Worm (Caenorhabditis elegans): Measurements from ENCODE around the gene nse-4.

The nse-4 gene

ce11 chrIV:11480027-11480896, at the start of gene nse-4, which contains the start of gene mbf-1:
TSS of gene nse-4 (plus strand) at chrIV:11480846.
TSS of gene mbf-1 (minus strand) at chrIV:11480369.
- TF ChIP-seq nhr-237 (tag; optimal IDR thresholded peaks at IDR 0.05) (peak; percentile 34), nhr-2 (tag; optimal IDR thresholded peaks at IDR 0.05) (no peak), lin-13 (tag; optimal IDR thresholded peaks at IDR 0.05) (peak; percentile 45), nhr-12 (tag; optimal IDR thresholded peaks at IDR 0.05) (no peak), ces-1 (GFP tag; optimal IDR thresholded peaks at IDR 0.05) (peak; percentile 49), unc-62 (GFP tag; optimal IDR thresholded peaks at IDR 0.05) (no peak), mep-1 (tag; optimal IDR thresholded peaks at IDR 0.05) (peak; percentile 75), tbx-8 (GFP tag; optimal IDR thresholded peaks at IDR 0.05) (no peak), ham-2 (GFP tag; optimal IDR thresholded peaks at IDR 0.05) (no peak), mab-5 (tag; optimal IDR thresholded peaks at IDR 0.05) (peak; percentile 72), nhr-28 (tag; optimal IDR thresholded peaks at IDR 0.05) (no peak), mls-2 (tag; optimal IDR thresholded peaks at IDR 0.05) (peak; percentile 11), lin-32 (GFP tag; optimal IDR thresholded peaks at IDR 0.05) (no peak), sptf-1 (tag; optimal IDR thresholded peaks at IDR 0.05) (no peak), nhr-76 (tag; optimal IDR thresholded peaks at IDR 0.05) (no peak), lsy-2 (tag; optimal IDR thresholded peaks at IDR 0.05) (peak; percentile 55)

DNA sequence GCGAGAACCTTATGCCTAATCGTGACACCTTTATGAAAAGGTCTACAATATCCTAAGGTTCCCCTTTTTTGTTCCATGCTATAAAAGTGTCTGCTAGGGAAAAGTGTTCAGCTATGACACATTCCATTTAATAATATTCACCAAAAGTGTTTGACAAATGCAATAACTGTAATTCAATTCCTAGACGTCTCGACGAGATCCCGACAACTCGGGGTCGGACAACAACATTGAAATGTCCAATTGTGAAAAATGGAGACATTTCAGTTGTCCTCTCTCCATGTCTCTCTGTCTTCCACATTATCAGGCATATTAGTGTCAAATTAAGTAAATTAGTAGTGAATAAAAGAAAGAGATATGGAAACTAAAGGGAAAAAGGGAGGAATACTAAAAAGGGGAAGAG, 49.2 kb upstream of the nse-4 start:
- no peak for TF ChIP-seq mls-2 (tag; optimal IDR thresholded peaks at IDR 0.05)
- peak; percentile 98 for TF ChIP-seq ces-1 (GFP tag; optimal IDR thresholded peaks at IDR 0.05)

DNA sequence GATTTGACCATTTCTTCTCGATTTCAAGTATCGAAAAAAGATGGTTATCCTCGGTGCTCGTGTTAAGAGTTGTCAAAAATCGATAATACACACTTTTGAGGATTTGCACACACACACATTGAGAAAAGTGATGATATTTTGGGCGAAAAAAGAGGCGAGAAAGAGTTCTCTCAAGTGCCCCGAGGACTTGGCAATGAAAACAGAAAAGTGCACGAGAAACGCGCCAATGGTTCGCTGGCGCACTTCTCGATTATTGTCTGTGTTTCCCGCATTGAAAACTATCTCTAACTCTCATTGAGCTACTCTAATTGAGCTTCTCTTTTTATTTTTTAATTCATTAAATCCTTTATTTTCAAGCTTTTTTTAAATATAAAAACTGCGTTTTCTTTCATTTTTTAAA, 46.9 kb upstream of the nse-4 start:
- TF ChIP-seq cnd-1 (tag; optimal IDR thresholded peaks at IDR 0.05), result no peak
- no peak for TF ChIP-seq M03D4.4 (tag; optimal IDR thresholded peaks at IDR 0.05)
- TF ChIP-seq lsy-2 (tag; optimal IDR thresholded peaks at IDR 0.05), result peak; percentile 53
- no peak for TF ChIP-seq blmp-1 (tag; optimal IDR thresholded peaks at IDR 0.05)
- peak; percentile 47 for TF ChIP-seq mep-1 (tag; optimal IDR thresholded peaks at IDR 0.05)
- peak; percentile 28 for TF ChIP-seq hlh-1 (tag; optimal IDR thresholded peaks at IDR 0.05)
- no peak for TF ChIP-seq snpc-4 (tag; optimal IDR thresholded peaks at IDR 0.05)
- TF ChIP-seq mls-2 (tag; optimal IDR thresholded peaks at IDR 0.05), result no peak
- TF ChIP-seq sptf-1 (tag; optimal IDR thresholded peaks at IDR 0.05), result no peak
- no peak for TF ChIP-seq nhr-2 (tag; optimal IDR thresholded peaks at IDR 0.05)
- TF ChIP-seq lin-13 (tag; optimal IDR thresholded peaks at IDR 0.05), result peak; percentile 26
- no peak for TF ChIP-seq ham-2 (GFP tag; optimal IDR thresholded peaks at IDR 0.05)
- TF ChIP-seq pha-4 (tag; optimal IDR thresholded peaks at IDR 0.05), result peak; percentile 61
- no peak for TF ChIP-seq elt-1 (tag; optimal IDR thresholded peaks at IDR 0.05; ENCODE audit: borderline replicate concordance, insufficient read depth)
- no peak for TF ChIP-seq tbx-8 (GFP tag; optimal IDR thresholded peaks at IDR 0.05)
- TF ChIP-seq zip-8 (tag; optimal IDR thresholded peaks at IDR 0.05), result no peak
- TF ChIP-seq nhr-28 (tag; optimal IDR thresholded peaks at IDR 0.05), result no peak
- no peak for TF ChIP-seq elt-3 (tag; optimal IDR thresholded peaks at IDR 0.05)
- peak; percentile 39 for TF ChIP-seq ztf-11 (tag; optimal IDR thresholded peaks at IDR 0.05)
- TF ChIP-seq ces-1 (GFP tag; optimal IDR thresholded peaks at IDR 0.05), result peak; percentile 50
- no peak for TF ChIP-seq lin-32 (GFP tag; optimal IDR thresholded peaks at IDR 0.05)
- no peak for TF ChIP-seq sem-2 (GFP tag; optimal IDR thresholded peaks at IDR 0.05)
- no peak for TF ChIP-seq mab-5 (tag; optimal IDR thresholded peaks at IDR 0.05)
- no peak for TF ChIP-seq ceh-39 (tag; optimal IDR thresholded peaks at IDR 0.05)
- TF ChIP-seq unc-120 (tag; optimal IDR thresholded peaks at IDR 0.05; ENCODE audit: poor library complexity, severe bottlenecking), result no peak
- TF ChIP-seq drap-1 (GFP tag; optimal IDR thresholded peaks at IDR 0.05), result no peak
- no peak for TF ChIP-seq flh-1 (GFP tag; optimal IDR thresholded peaks at IDR 0.05)
- no peak for TF ChIP-seq nhr-12 (tag; optimal IDR thresholded peaks at IDR 0.05)
- TF ChIP-seq ceh-43 (GFP tag; optimal IDR thresholded peaks at IDR 0.05), result no peak
- TF ChIP-seq bed-3 (GFP tag; optimal IDR thresholded peaks at IDR 0.05), result no peak
- TF ChIP-seq nhr-237 (tag; optimal IDR thresholded peaks at IDR 0.05), result peak; percentile 68
- TF ChIP-seq unc-62 (GFP tag; optimal IDR thresholded peaks at IDR 0.05), result no peak
- no peak for TF ChIP-seq unc-39 (tag; optimal IDR thresholded peaks at IDR 0.05)
- TF ChIP-seq ceh-83 (GFP tag; optimal IDR thresholded peaks at IDR 0.05), result no peak
- no peak for TF ChIP-seq nhr-76 (tag; optimal IDR thresholded peaks at IDR 0.05)
